Worm (Caenorhabditis elegans): Measurements from ENCODE around the gene K01C8.2.

DNA sequence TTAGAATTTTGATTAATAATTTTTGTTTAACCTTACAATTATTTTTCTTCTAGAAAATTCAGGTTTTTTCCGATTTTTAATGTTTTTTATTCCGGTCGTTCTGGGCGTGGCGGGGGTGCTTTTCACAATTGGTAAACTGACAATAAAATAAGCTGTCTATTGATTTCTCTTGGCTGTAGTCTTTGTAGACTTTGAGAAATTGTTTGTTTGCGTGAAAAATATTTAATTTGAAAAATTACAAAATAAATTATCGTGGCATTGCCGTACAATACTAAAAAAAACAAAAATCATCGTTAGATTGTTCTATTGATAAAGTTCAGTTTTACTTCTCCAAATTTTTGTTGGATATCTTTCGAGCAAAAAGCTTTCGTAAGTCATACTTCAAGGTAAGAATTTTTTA, 22.8 kb downstream of the K01C8.2 start, which contains the start of gene F35C11.3:
- TF ChIP-seq F37D6.2 (tag; optimal IDR thresholded peaks at IDR 0.05): no peak
- no peak for TF ChIP-seq arid-1 (GFP tag; conservative IDR thresholded peaks at IDR 0.05)
- no peak for TF ChIP-seq nhr-76 (tag; optimal IDR thresholded peaks at IDR 0.05)
- no peak for TF ChIP-seq snpc-4 (tag; optimal IDR thresholded peaks at IDR 0.05)

Measured in whole organism, L4 larva.